Worm (Caenorhabditis elegans) whole organism, young adult: ENCODE data around the gene R12B2.13.

Source experiments
- Y79H2A.3 ChIP-seq: fragments of 200-800 bp; sonication (Bioruptor generic); conservative IDR thresholded peaks from 2 replicates; pipeline ENCODE4 v1.3.6; 2022; ENCODE audit warnings: missing genetic modification reagents, missing genetic modification characterization, missing compliant biosample characterization
- attf-3 ChIP-seq: fragments of 200-800 bp; sonication (Bioruptor generic); conservative IDR thresholded peaks from 2 replicates; pipeline ENCODE4 v1.3.6; 2022; ENCODE audit warnings: missing genetic modification reagents, missing genetic modification characterization, missing compliant biosample characterization
- bed-1 ChIP-seq: fragments of 200-800 bp; sonication (Bioruptor generic); IDR thresholded peaks from 2 replicates; pipeline ENCODE4 v1.3.6; 2022; ENCODE audit warnings: missing genetic modification reagents, missing genetic modification characterization, missing compliant biosample characterization
- dox-1 ChIP-seq: fragments of 200-800 bp; sonication (Bioruptor generic); IDR thresholded peaks from 2 replicates; pipeline ENCODE4 v1.3.6; 2022; ENCODE audit warnings: missing genetic modification reagents, missing genetic modification characterization, missing compliant biosample characterization
- madf-3 ChIP-seq: fragments of 200-800 bp; sonication (Bioruptor generic); IDR thresholded peaks from 2 replicates; pipeline ENCODE4 v1.3.6; 2022; ENCODE audit warnings: missing genetic modification reagents, missing genetic modification characterization, missing compliant biosample characterization
- zfh-2 ChIP-seq: fragments of 200-800 bp; sonication (Bioruptor generic); conservative IDR thresholded peaks from 2 replicates; pipeline ENCODE4 v1.3.6; 2022; ENCODE audit warnings: missing genetic modification reagents, missing genetic modification characterization, missing compliant biosample characterization

The R12B2.13 gene

DNA sequence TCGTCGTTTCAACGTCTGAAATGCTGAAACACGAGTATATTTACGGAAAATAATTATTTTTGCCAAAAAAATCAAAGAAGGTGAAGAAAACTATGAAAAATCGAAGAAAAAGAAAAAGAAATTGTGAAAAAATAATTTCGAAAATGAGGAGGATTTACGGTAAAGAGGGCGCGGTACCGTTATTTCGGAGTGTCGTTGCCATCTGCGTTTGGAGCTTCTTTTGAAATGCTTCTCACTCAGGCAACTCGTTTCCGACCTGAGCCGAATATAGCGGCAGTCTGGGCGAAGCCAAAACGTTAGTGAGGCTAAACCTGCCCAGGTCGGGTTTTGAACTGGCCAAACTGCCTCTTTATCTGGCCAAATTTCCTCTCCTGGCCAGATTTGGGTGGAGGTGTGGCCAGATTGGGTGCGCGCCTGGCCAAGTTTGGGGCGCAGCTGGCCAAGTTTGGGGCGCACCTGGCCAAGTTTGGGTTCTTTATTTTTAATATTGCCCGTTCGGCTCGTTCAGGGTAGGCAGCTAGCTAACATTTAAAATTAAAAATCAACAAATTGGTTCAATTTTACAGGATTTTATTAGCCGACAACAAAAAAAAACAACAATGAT is 49.4 kb downstream of the R12B2.13 start:
- TF ChIP-seq Y79H2A.3 (GFP tag; lab: Robert Waterston, UW) (0 out of 2 replicates have a peak, but pooled peaks have one; percentile 14), dox-1 (GFP tag; lab: Robert Waterston, UW) (peak; percentile 32; the same call in 1 of the 2 replicates), attf-3 (GFP tag; lab: Robert Waterston, UW) (peak; percentile 81), madf-3 (GFP tag; lab: Robert Waterston, UW) (0 out of 2 replicates have a peak, but pooled peaks have one; percentile 27), zfh-2 (peak; percentile 53; the same call in 1 of the 2 replicates), bed-1 (GFP tag; lab: Robert Waterston, UW) (0 out of 2 replicates have a peak, but pooled peaks have one; percentile 52)
